Fruit fly (Drosophila melanogaster) whole organism, prepupa: ENCODE measurements around the gene mRpL3.

Source experiments
- CG11294 ChIP-seq: fragments of 200-800 bp; sonication (Bioruptor generic); IDR thresholded peaks from 2 replicates; pipeline ENCODE4 v1.3.6; 2022; ENCODE audit warnings: missing biosample characterization, missing genetic modification characterization
- CG16779 ChIP-seq: fragments of 200-800 bp; sonication (Bioruptor generic); optimal IDR thresholded peaks from 3 replicates; lab custom pipeline; 2017; ENCODE audit warnings: missing biosample characterization, mild to moderate bottlenecking, missing genetic modification characterization
- CG3919 ChIP-seq: fragments of 200-800 bp; sonication (Bioruptor generic); optimal IDR thresholded peaks from 3 replicates; lab custom pipeline; 2016; ENCODE audit warnings: missing biosample characterization, missing genetic modification characterization
- CG6854 ChIP-seq: fragments of 200-800 bp; sonication (Bioruptor generic); optimal IDR thresholded peaks from 2 replicates; lab custom pipeline; 2017; ENCODE audit warnings: missing biosample characterization, mild to moderate bottlenecking, missing genetic modification characterization
- CG7368 ChIP-seq: fragments of 200-800 bp; sonication (Bioruptor generic); optimal IDR thresholded peaks from 3 replicates; lab custom pipeline; 2016; ENCODE audit warnings: missing biosample characterization, missing genetic modification characterization
- CG8319 ChIP-seq: fragments of 200-800 bp; sonication (Bioruptor generic); optimal IDR thresholded peaks from 3 replicates; lab custom pipeline; 2016; ENCODE audit warnings: missing biosample characterization, missing genetic modification characterization
- Met ChIP-seq: fragments of 200-800 bp; sonication (Bioruptor generic); optimal IDR thresholded peaks from 3 replicates; lab custom pipeline; 2016; ENCODE audit warnings: missing biosample characterization, missing genetic modification characterization
- Sox102F ChIP-seq: fragments of 200-800 bp; sonication (Bioruptor generic); optimal IDR thresholded peaks from 2 replicates; lab custom pipeline; 2016; ENCODE audit warnings: missing biosample characterization, mild to moderate bottlenecking, missing genetic modification characterization
- dsx ChIP-seq: fragments of 200-800 bp; optimal IDR thresholded peaks from 3 replicates; lab custom pipeline; 2019; ENCODE audit warnings: missing biosample characterization, mild to moderate bottlenecking, missing genetic modification characterization, moderate library complexity; ENCODE audit not compliant: poor library complexity, severe bottlenecking
- esn ChIP-seq: fragments of 200-800 bp; sonication (Bioruptor generic); optimal IDR thresholded peaks from 2 replicates; lab custom pipeline; 2016; ENCODE audit warnings: missing biosample characterization, mild to moderate bottlenecking, missing genetic modification characterization, moderate library complexity
- fd85E ChIP-seq: fragments of 200-800 bp; sonication (Bioruptor generic); optimal IDR thresholded peaks from 3 replicates; lab custom pipeline; 2016; ENCODE audit warnings: missing biosample characterization, missing genetic modification characterization
- lz ChIP-seq: fragments of 200-800 bp; sonication (Bioruptor generic); optimal IDR thresholded peaks from 3 replicates; lab custom pipeline; 2016; ENCODE audit warnings: missing biosample characterization, missing genetic modification characterization
- ss ChIP-seq, 2 experiments: fragments of 200-800 bp; sonication (Bioruptor generic); optimal IDR thresholded peaks; 2 replicates in 1 of 2; 3 replicates in 1 of 2; lab custom pipeline; 2017 to 2018; ENCODE audit warnings: mild to moderate bottlenecking in 2 of 2, missing biosample characterization in 2 of 2, missing genetic modification characterization in 2 of 2, moderate library complexity in 1 of 2

dm6 chrX:15772663-15773062, 11.6 kb downstream of the mRpL3 start, which contains the start of gene CG43672:
- TF ChIP-seq esn (GFP tag; lab: Kevin White, UChicago) (no peak), dsx (no peak), CG3919 (GFP tag; lab: Kevin White, UChicago) (no peak), CG7368 (no peak), ss (GFP tag; optimal IDR thresholded peaks at IDR 0.05; lab: Kevin White, UChicago) (no peak), fd85E (GFP tag; lab: Kevin White, UChicago) (no peak), CG6854 (GFP tag; lab: Kevin White, UChicago) (no peak), Sox102F (no peak), lz (no peak), CG8319 (no peak), CG16779 (tag; lab: Kevin White, UChicago) (no peak), Met (GFP tag; lab: Kevin White, UChicago) (no peak), CG11294 (GFP tag; lab: Robert Waterston, UW) (no peak)
